Worm (Caenorhabditis elegans) whole organism, mixed stage, embryonic: ENCODE results near the gene F09G2.1.

Experiments
- bed-3 ChIP-seq: fragments of 200-800 bp; sonication (Bioruptor generic); optimal IDR thresholded peaks from 3 replicates; lab custom pipeline; 2018; ENCODE audit warnings: mild to moderate bottlenecking, missing genetic modification characterization, moderate library complexity, missing compliant biosample characterization
- blmp-1 ChIP-seq: fragments of 150-350 bp; optimal IDR thresholded peaks from 2 replicates; lab custom pipeline; 2014; ENCODE audit warnings: missing biosample characterization, missing genetic modification characterization
- ceh-39 ChIP-seq: fragments of 150-350 bp; optimal IDR thresholded peaks from 2 replicates; lab custom pipeline; 2014; ENCODE audit warnings: missing biosample characterization, missing genetic modification characterization
- ces-1 ChIP-seq: fragments of 150-350 bp; optimal IDR thresholded peaks from 2 replicates; lab custom pipeline; 2014; ENCODE audit warnings: missing biosample characterization, missing genetic modification reagents, missing genetic modification characterization
- cnd-1 ChIP-seq: fragments of 200-800 bp; sonication (Bioruptor generic); optimal IDR thresholded peaks from 2 replicates; lab custom pipeline; 2018; ENCODE audit warnings: mild to moderate bottlenecking, missing genetic modification characterization, missing compliant biosample characterization
- elt-1 ChIP-seq: sonication (generic microtip); optimal IDR thresholded peaks from 2 replicates; lab custom pipeline; 2017; ENCODE audit warnings: missing genetic modification characterization, mild to moderate bottlenecking, missing compliant biosample characterization, antibody characterized with exemption, moderate library complexity, borderline replicate concordance; ENCODE audit not compliant: insufficient read depth
- elt-3 ChIP-seq: fragments of 150-350 bp; optimal IDR thresholded peaks from 2 replicates; lab custom pipeline; 2014; ENCODE audit warnings: missing biosample characterization, missing genetic modification characterization
- flh-1 ChIP-seq: fragments of 200-800 bp; sonication (Bioruptor generic); optimal IDR thresholded peaks from 2 replicates; lab custom pipeline; 2018; ENCODE audit warnings: mild to moderate bottlenecking, missing genetic modification characterization, moderate library complexity, missing compliant biosample characterization
- ham-2 ChIP-seq: fragments of 200-800 bp; sonication (Bioruptor generic); optimal IDR thresholded peaks from 2 replicates; lab custom pipeline; 2018; ENCODE audit warnings: mild to moderate bottlenecking, missing genetic modification characterization, missing compliant biosample characterization
- hlh-1 ChIP-seq: fragments of 150-350 bp; optimal IDR thresholded peaks from 2 replicates; lab custom pipeline; 2014; ENCODE audit warnings: missing biosample characterization, missing genetic modification reagents, missing genetic modification characterization
- lin-13 ChIP-seq: fragments of 150-350 bp; optimal IDR thresholded peaks from 2 replicates; lab custom pipeline; 2014; ENCODE audit warnings: missing biosample characterization, missing genetic modification characterization
- lin-32 ChIP-seq: fragments of 200-800 bp; sonication (Bioruptor generic); optimal IDR thresholded peaks from 2 replicates; lab custom pipeline; 2018; ENCODE audit warnings: mild to moderate bottlenecking, missing genetic modification characterization, missing compliant biosample characterization
- lsy-2 ChIP-seq: fragments of 150-350 bp; optimal IDR thresholded peaks from 2 replicates; lab custom pipeline; 2014; ENCODE audit warnings: missing biosample characterization, missing genetic modification characterization
- mab-5 ChIP-seq: fragments of 150-350 bp; optimal IDR thresholded peaks from 2 replicates; lab custom pipeline; 2014; ENCODE audit warnings: missing biosample characterization, missing genetic modification characterization
- mep-1 ChIP-seq: fragments of 150-350 bp; optimal IDR thresholded peaks from 2 replicates; lab custom pipeline; 2017; ENCODE audit warnings: missing biosample characterization, missing genetic modification reagents, missing genetic modification characterization, inconsistent platforms
- mls-2 ChIP-seq: sonication (generic microtip); optimal IDR thresholded peaks from 2 replicates; lab custom pipeline; 2016; ENCODE audit warnings: mild to moderate bottlenecking, missing genetic modification characterization, moderate library complexity, missing compliant biosample characterization
- nhr-12 ChIP-seq: fragments of 150-350 bp; optimal IDR thresholded peaks from 2 replicates; lab custom pipeline; 2014; ENCODE audit warnings: missing biosample characterization, missing genetic modification characterization
- nhr-2 ChIP-seq: fragments of 150-350 bp; optimal IDR thresholded peaks from 2 replicates; lab custom pipeline; 2014; ENCODE audit warnings: missing biosample characterization, missing genetic modification characterization
- nhr-237 ChIP-seq: fragments of 150-350 bp; optimal IDR thresholded peaks from 2 replicates; lab custom pipeline; 2014; ENCODE audit warnings: missing biosample characterization, missing genetic modification characterization
- nhr-28 ChIP-seq: fragments of 150-350 bp; optimal IDR thresholded peaks from 2 replicates; lab custom pipeline; 2014; ENCODE audit warnings: missing biosample characterization, missing genetic modification characterization
- nhr-76 ChIP-seq: sonication (generic microtip); optimal IDR thresholded peaks from 2 replicates; lab custom pipeline; 2017; ENCODE audit warnings: missing biosample characterization, missing genetic modification characterization
- pha-4 ChIP-seq: fragments of 150-350 bp; optimal IDR thresholded peaks from 2 replicates; lab custom pipeline; 2018; ENCODE audit warnings: missing biosample characterization, missing genetic modification reagents, missing genetic modification characterization
- snpc-4 ChIP-seq: fragments of 150-350 bp; optimal IDR thresholded peaks from 2 replicates; lab custom pipeline; 2014; ENCODE audit warnings: missing biosample characterization, missing genetic modification characterization
- sptf-1 ChIP-seq: sonication (generic microtip); optimal IDR thresholded peaks from 2 replicates; lab custom pipeline; 2017; ENCODE audit warnings: mild to moderate bottlenecking, missing genetic modification characterization, moderate library complexity, missing compliant biosample characterization
- tbx-8 ChIP-seq: fragments of 200-800 bp; sonication (Bioruptor generic); optimal IDR thresholded peaks from 2 replicates; lab custom pipeline; 2018; ENCODE audit warnings: mild to moderate bottlenecking, missing genetic modification characterization, moderate library complexity, missing compliant biosample characterization
- unc-120 ChIP-seq: sonication (generic microtip); optimal IDR thresholded peaks from 2 replicates; lab custom pipeline; 2017; ENCODE audit warnings: missing genetic modification characterization, missing compliant biosample characterization; ENCODE audit not compliant: poor library complexity, severe bottlenecking
- unc-39 ChIP-seq: fragments of 150-350 bp; optimal IDR thresholded peaks from 2 replicates; lab custom pipeline; 2014; ENCODE audit warnings: missing biosample characterization, missing genetic modification characterization
- ztf-11 ChIP-seq: fragments of 150-350 bp; optimal IDR thresholded peaks from 2 replicates; lab custom pipeline; 2014; ENCODE audit warnings: missing biosample characterization, missing genetic modification characterization

The F09G2.1 gene

ce11 chrV:7231524-7231923 is 31.5 kb downstream of the F09G2.1 start:
- TF ChIP-seq hlh-1 (tag; lab: Kevin White, UChicago) (no peak), lin-13 (tag; lab: Kevin White, UChicago) (no peak), cnd-1 (no peak)

- no peak for TF ChIP-seq unc-39 (tag; lab: Kevin White, UChicago)
- no peak for TF ChIP-seq tbx-8
Observed at ce11 chrV:7234726-7235125, 34.7 kb downstream of the F09G2.1 start, which contains the start of gene C05C8.5. Gene C05C8.5 (minus strand): TSS chrV:7234826.

ce11 chrV:7236694-7237093 is 36.7 kb downstream of the F09G2.1 start:
- no peak for TF ChIP-seq ceh-39 (tag; lab: Kevin White, UChicago)
- no peak for TF ChIP-seq unc-120
- no peak for TF ChIP-seq elt-3 (tag; lab: Kevin White, UChicago)
- TF ChIP-seq flh-1 (GFP tag; lab: Kevin White, UChicago): no peak
- TF ChIP-seq blmp-1: no peak
- TF ChIP-seq mls-2 (tag; lab: Kevin White, UChicago): no peak
- TF ChIP-seq sptf-1 (tag; lab: Kevin White, UChicago): no peak
- no peak for TF ChIP-seq mab-5
- TF ChIP-seq pha-4: no peak
- no peak for TF ChIP-seq nhr-28
- no peak for TF ChIP-seq cnd-1
- no peak for TF ChIP-seq ham-2 (GFP tag; lab: Kevin White, UChicago)
- TF ChIP-seq lsy-2: no peak
- TF ChIP-seq, all 35 proteins: peak for 0

ce11 chrV:7237094-7237132 is 36.9 kb downstream of the F09G2.1 start, which contains the start of gene hpo-9:
Gene hpo-9 (minus strand): TSS chrV:7237130.
- no peak for TF ChIP-seq elt-1 (tag; lab: Kevin White, UChicago)
- TF ChIP-seq hlh-1 (tag; lab: Kevin White, UChicago): no peak
- no peak for TF ChIP-seq blmp-1
- no peak for TF ChIP-seq snpc-4 (tag; lab: Kevin White, UChicago)
- no peak for TF ChIP-seq nhr-76 (tag; lab: Kevin White, UChicago)
- no peak for TF ChIP-seq nhr-237 (tag; lab: Kevin White, UChicago)
- TF ChIP-seq nhr-12 (tag; lab: Kevin White, UChicago): no peak
- TF ChIP-seq tbx-8: no peak
- TF ChIP-seq unc-39 (tag; lab: Kevin White, UChicago): no peak
- no peak for TF ChIP-seq lsy-2
- TF ChIP-seq lin-13 (tag; lab: Kevin White, UChicago): no peak
- no peak for TF ChIP-seq ztf-11 (tag; lab: Kevin White, UChicago)
- TF ChIP-seq bed-3 (GFP tag; lab: Kevin White, UChicago): no peak
- no peak for TF ChIP-seq mls-2 (tag; lab: Kevin White, UChicago)
- TF ChIP-seq nhr-28: no peak
- TF ChIP-seq ham-2 (GFP tag; lab: Kevin White, UChicago): no peak

- TF ChIP-seq cnd-1: no peak
- TF ChIP-seq ham-2 (GFP tag; lab: Kevin White, UChicago): no peak
- peak; percentile 62 for TF ChIP-seq ceh-39 (tag; lab: Kevin White, UChicago)
- TF ChIP-seq hlh-1 (tag; lab: Kevin White, UChicago): peak; percentile 21
- no peak for TF ChIP-seq nhr-76 (tag; lab: Kevin White, UChicago)
- peak; percentile 82 for TF ChIP-seq nhr-237 (tag; lab: Kevin White, UChicago)
- TF ChIP-seq mep-1 (tag; lab: Kevin White, UChicago): peak; percentile 64
- TF ChIP-seq nhr-2 (tag; lab: Kevin White, UChicago): peak; percentile 9
- TF ChIP-seq lsy-2: peak; percentile 76
- TF ChIP-seq lin-13 (tag; lab: Kevin White, UChicago): peak; percentile 33
- TF ChIP-seq elt-1 (tag; lab: Kevin White, UChicago): no peak
- TF ChIP-seq ces-1: peak; percentile 73
- TF ChIP-seq unc-120: peak; percentile 93
- TF ChIP-seq mab-5: peak; percentile 10
- TF ChIP-seq pha-4: peak; percentile 42
- TF ChIP-seq, all 35 proteins: peak for 11
Observed at ce11 chrV:7237133-7237532, 37.1 kb downstream of the F09G2.1 start, which contains the start of gene hyls-1. Gene hyls-1 (plus strand): TSS chrV:7237381.

ce11 chrV:7239471-7239870 is 39.4 kb downstream of the F09G2.1 start, which contains the start of gene C05C8.1:
Gene C05C8.1 (plus strand): TSS chrV:7239771.
- TF ChIP-seq flh-1 (GFP tag; lab: Kevin White, UChicago) (no peak), bed-3 (GFP tag; lab: Kevin White, UChicago) (no peak), lsy-2 (no peak), nhr-76 (tag; lab: Kevin White, UChicago) (no peak), nhr-28 (no peak), cnd-1 (no peak), hlh-1 (tag; lab: Kevin White, UChicago) (no peak), unc-39 (tag; lab: Kevin White, UChicago) (no peak), lin-32 (GFP tag; lab: Kevin White, UChicago) (no peak), elt-1 (tag; lab: Kevin White, UChicago) (no peak)
